Worm (Caenorhabditis elegans) whole organism, L4 larva: ENCODE results near the gene ckk-1.

ENCODE experiments used
- F10B5.3 ChIP-seq: sonication (generic microtip); optimal IDR thresholded peaks from 2 replicates; lab custom pipeline; 2016; ENCODE audit warnings: mild to moderate bottlenecking, missing genetic modification characterization, missing compliant biosample characterization
- F37D6.2 ChIP-seq: sonication (generic microtip); optimal IDR thresholded peaks from 2 replicates; lab custom pipeline; 2016; ENCODE audit warnings: mild to moderate bottlenecking, missing genetic modification characterization, missing compliant biosample characterization
- R02D3.7 ChIP-seq: fragments of 150-350 bp; sonication (generic microtip); optimal IDR thresholded peaks from 3 replicates; lab custom pipeline; 2014; ENCODE audit warnings: missing biosample characterization, missing genetic modification characterization
- T20F7.1 ChIP-seq: fragments of 200-800 bp; sonication (Bioruptor generic); optimal IDR thresholded peaks from 2 replicates; lab custom pipeline; 2018; ENCODE audit warnings: mild to moderate bottlenecking, missing genetic modification characterization, missing compliant biosample characterization
- T26A8.4 ChIP-seq: fragments of 200-800 bp; sonication (Bioruptor generic); IDR thresholded peaks from 2 replicates; pipeline ENCODE4 v1.3.6; 2022; ENCODE audit warnings: missing genetic modification characterization, missing compliant biosample characterization
- Y105C5A.15 ChIP-seq: fragments of 200-800 bp; sonication (Bioruptor generic); IDR thresholded peaks from 2 replicates; pipeline ENCODE4 v1.3.6; 2022; ENCODE audit warnings: missing genetic modification characterization, missing compliant biosample characterization
- Y48G9A.11 ChIP-seq: fragments of 200-800 bp; sonication (Bioruptor generic); IDR thresholded peaks from 2 replicates; pipeline ENCODE4 v1.3.6; 2022; ENCODE audit warnings: missing genetic modification reagents, missing genetic modification characterization, missing compliant biosample characterization
- Y75B8A.6 ChIP-seq: fragments of 200-800 bp; sonication (Bioruptor generic); IDR thresholded peaks from 2 replicates; pipeline ENCODE4 v1.3.6; 2022; ENCODE audit warnings: missing genetic modification reagents, missing genetic modification characterization, missing compliant biosample characterization
- ZK337.2 ChIP-seq: fragments of 200-800 bp; sonication (Bioruptor generic); IDR thresholded peaks from 2 replicates; pipeline ENCODE4 v1.3.6; 2022; ENCODE audit warnings: missing genetic modification reagents, missing genetic modification characterization, missing compliant biosample characterization
- aly-2 ChIP-seq: sonication (generic microtip); optimal IDR thresholded peaks from 2 replicates; lab custom pipeline; 2018; ENCODE audit warnings: missing biosample characterization, missing genetic modification characterization
- ceh-32 ChIP-seq: sonication (generic microtip); optimal IDR thresholded peaks from 2 replicates; lab custom pipeline; 2016; ENCODE audit warnings: mild to moderate bottlenecking, missing genetic modification characterization, missing compliant biosample characterization; ENCODE audit not compliant: poor library complexity
- ceh-82 ChIP-seq: sonication (generic microtip); optimal IDR thresholded peaks from 2 replicates; lab custom pipeline; 2017; ENCODE audit warnings: missing biosample characterization, missing genetic modification characterization
- ctbp-1 ChIP-seq: fragments of 200-800 bp; sonication (Bioruptor generic); IDR thresholded peaks from 2 replicates; pipeline ENCODE4 v1.3.6; 2022; ENCODE audit warnings: missing genetic modification reagents, missing genetic modification characterization, missing compliant biosample characterization
- daf-19 ChIP-seq: fragments of 200-800 bp; sonication (Bioruptor generic); conservative IDR thresholded peaks from 2 replicates; pipeline ENCODE4 v1.3.6; 2022; ENCODE audit warnings: missing genetic modification characterization, missing compliant biosample characterization
- daf-8 ChIP-seq: fragments of 200-800 bp; sonication (Bioruptor generic); IDR thresholded peaks from 2 replicates; pipeline ENCODE4 v1.3.6; 2022; ENCODE audit warnings: missing genetic modification characterization, missing compliant biosample characterization
- fos-1 ChIP-seq: fragments of 150-350 bp; optimal IDR thresholded peaks from 2 replicates; lab custom pipeline; 2014; ENCODE audit warnings: missing biosample characterization, missing genetic modification characterization
- gei-8 ChIP-seq: fragments of 200-800 bp; sonication (Bioruptor generic); optimal IDR thresholded peaks from 2 replicates; lab custom pipeline; 2018; ENCODE audit warnings: mild to moderate bottlenecking, missing genetic modification characterization, missing compliant biosample characterization
- hif-1 ChIP-seq, 2 experiments: sonication (generic microtip); optimal IDR thresholded peaks; 2 replicates each; lab custom pipeline; 2016 to 2017; ENCODE audit warnings: missing compliant biosample characterization in 2 of 2, missing genetic modification characterization in 2 of 2, missing genetic modification reagents in 2 of 2, missing genotype in 2 of 2, mild to moderate bottlenecking in 1 of 2
- hlh-11 ChIP-seq: fragments of 200-800 bp; sonication (Bioruptor generic); optimal IDR thresholded peaks from 2 replicates; lab custom pipeline; 2018; ENCODE audit warnings: mild to moderate bottlenecking, missing genetic modification characterization, missing compliant biosample characterization
- hmg-1.1 ChIP-seq: fragments of 200-800 bp; sonication (Bioruptor generic); IDR thresholded peaks from 2 replicates; pipeline ENCODE4 v1.3.6; 2022; ENCODE audit warnings: missing genetic modification reagents, missing genetic modification characterization, missing compliant biosample characterization
- lim-7 ChIP-seq: fragments of 200-800 bp; sonication (Bioruptor generic); IDR thresholded peaks from 2 replicates; pipeline ENCODE4 v1.3.6; 2022; ENCODE audit warnings: missing genetic modification characterization, missing compliant biosample characterization
- lin-1 ChIP-seq: fragments of 200-800 bp; sonication (Bioruptor generic); IDR thresholded peaks from 2 replicates; pipeline ENCODE4 v1.3.6; 2022; ENCODE audit warnings: missing genetic modification reagents, missing genetic modification characterization, missing compliant biosample characterization
- lin-13 ChIP-seq: fragments of 150-350 bp; optimal IDR thresholded peaks from 2 replicates; lab custom pipeline; 2014; ENCODE audit warnings: missing biosample characterization, missing genetic modification reagents, missing genetic modification characterization
- lin-38 ChIP-seq: fragments of 200-800 bp; sonication (Bioruptor generic); IDR thresholded peaks from 2 replicates; pipeline ENCODE4 v1.3.6; 2022; ENCODE audit warnings: missing genetic modification reagents, missing genetic modification characterization, missing compliant biosample characterization
- lin-39 ChIP-seq: fragments of 150-350 bp; optimal IDR thresholded peaks from 2 replicates; lab custom pipeline; 2014; ENCODE audit warnings: missing biosample characterization, missing genetic modification reagents, missing genetic modification characterization
- lir-3 ChIP-seq: sonication (generic microtip); optimal IDR thresholded peaks from 2 replicates; lab custom pipeline; 2016; ENCODE audit warnings: mild to moderate bottlenecking, missing genetic modification characterization, missing compliant biosample characterization
- madf-9 ChIP-seq: fragments of 200-800 bp; sonication (Bioruptor generic); conservative IDR thresholded peaks from 2 replicates; pipeline ENCODE4 v1.3.6; 2022; ENCODE audit warnings: missing genetic modification reagents, missing genetic modification characterization, missing compliant biosample characterization
- mdl-1 ChIP-seq, 2 experiments: fragments of 150-350 bp in 1 of 2; sonication (generic microtip) in 1 of 2; optimal IDR thresholded peaks; 2 replicates each; lab custom pipeline; 2014 to 2017; ENCODE audit warnings: missing biosample characterization in 2 of 2, missing genetic modification characterization in 2 of 2
- mdt-29 ChIP-seq: fragments of 200-800 bp; sonication (Bioruptor generic); IDR thresholded peaks from 2 replicates; pipeline ENCODE4 v1.3.6; 2022; ENCODE audit warnings: missing genetic modification reagents, missing genetic modification characterization, missing compliant biosample characterization
- mep-1 ChIP-seq: fragments of 150-350 bp; sonication (generic microtip); optimal IDR thresholded peaks from 3 replicates; lab custom pipeline; 2014; ENCODE audit warnings: missing biosample characterization, missing genetic modification characterization
- mes-2 ChIP-seq: sonication (generic microtip); optimal IDR thresholded peaks from 2 replicates; lab custom pipeline; 2016; ENCODE audit warnings: missing genotype, mild to moderate bottlenecking, missing genetic modification characterization, missing compliant biosample characterization; ENCODE audit not compliant: poor library complexity, severe bottlenecking
- mxl-2 ChIP-seq: fragments of 200-800 bp; sonication (Bioruptor generic); conservative IDR thresholded peaks from 2 replicates; pipeline ENCODE4 v1.3.6; 2022; ENCODE audit warnings: missing genetic modification reagents, missing genetic modification characterization, missing compliant biosample characterization
- mxl-3 ChIP-seq: fragments of 200-800 bp; sonication (Bioruptor generic); optimal IDR thresholded peaks from 2 replicates; lab custom pipeline; 2018; ENCODE audit warnings: mild to moderate bottlenecking, missing genetic modification characterization, missing compliant biosample characterization
- nhr-10 ChIP-seq: fragments of 150-350 bp; optimal IDR thresholded peaks from 2 replicates; lab custom pipeline; 2014; ENCODE audit warnings: missing biosample characterization, missing genetic modification characterization
- nhr-102 ChIP-seq: sonication (generic microtip); optimal IDR thresholded peaks from 2 replicates; lab custom pipeline; 2016; ENCODE audit warnings: mild to moderate bottlenecking, missing genetic modification characterization, moderate library complexity, missing compliant biosample characterization
- nhr-237 ChIP-seq: sonication (generic microtip); optimal IDR thresholded peaks from 2 replicates; lab custom pipeline; 2017; ENCODE audit warnings: missing biosample characterization, missing genetic modification characterization
- nhr-25 ChIP-seq: sonication (generic microtip); optimal IDR thresholded peaks from 2 replicates; lab custom pipeline; 2017; ENCODE audit warnings: missing genetic modification characterization, mild to moderate bottlenecking, missing compliant biosample characterization, antibody characterized with exemption, moderate library complexity, borderline replicate concordance; ENCODE audit not compliant: insufficient read depth
- nhr-42 ChIP-seq: fragments of 200-800 bp; sonication (Bioruptor generic); IDR thresholded peaks from 2 replicates; pipeline ENCODE4 v1.3.6; 2022; ENCODE audit warnings: missing genetic modification characterization, missing compliant biosample characterization
- nhr-76 ChIP-seq: fragments of 150-350 bp; optimal IDR thresholded peaks from 2 replicates; lab custom pipeline; 2014; ENCODE audit warnings: missing biosample characterization, missing genetic modification characterization
- pha-4 ChIP-seq, 2 experiments: fragments of 150-350 bp in 1 of 2; fragments of 200-800 bp in 1 of 2; sonication (Bioruptor generic) in 1 of 2; IDR thresholded peaks in 1 of 2; optimal IDR thresholded peaks in 1 of 2; 2 replicates each; pipeline versions ENCODE4 v1.3.6 to Lab custom; 2014 to 2022; ENCODE audit warnings: missing genetic modification characterization in 2 of 2, missing genetic modification reagents in 2 of 2, missing biosample characterization in 1 of 2, missing compliant biosample characterization in 1 of 2
- rbr-2 ChIP-seq: sonication (generic microtip); optimal IDR thresholded peaks from 2 replicates; lab custom pipeline; 2016; ENCODE audit warnings: missing genotype, missing genetic modification characterization, missing compliant biosample characterization
- sdz-12 ChIP-seq: fragments of 200-800 bp; sonication (Bioruptor generic); optimal IDR thresholded peaks from 2 replicates; lab custom pipeline; 2018; ENCODE audit warnings: mild to moderate bottlenecking, missing genetic modification characterization, missing compliant biosample characterization
- set-16 ChIP-seq: fragments of 200-800 bp; sonication (Bioruptor generic); IDR thresholded peaks from 2 replicates; pipeline ENCODE4 v1.3.6; 2022; ENCODE audit warnings: missing genetic modification reagents, missing genetic modification characterization, missing compliant biosample characterization
- skn-1 ChIP-seq: fragments of 150-350 bp; optimal IDR thresholded peaks from 2 replicates; lab custom pipeline; 2014; ENCODE audit warnings: missing biosample characterization, missing genetic modification characterization
- snpc-4 ChIP-seq: fragments of 150-350 bp; optimal IDR thresholded peaks from 2 replicates; lab custom pipeline; 2014; ENCODE audit warnings: missing biosample characterization, missing genetic modification characterization
- tag-97 ChIP-seq: fragments of 200-800 bp; sonication (Bioruptor generic); IDR thresholded peaks from 2 replicates; pipeline ENCODE4 v1.3.6; 2022; ENCODE audit warnings: missing genetic modification characterization, missing compliant biosample characterization
- unc-39 ChIP-seq: sonication (generic microtip); optimal IDR thresholded peaks from 2 replicates; lab custom pipeline; 2017; ENCODE audit warnings: missing biosample characterization, missing genetic modification characterization
- unc-62 ChIP-seq, 3 experiments: fragments of 150-350 bp in 1 of 3; sonication (generic microtip); optimal IDR thresholded peaks in 2 of 3; peaks in 1 of 3; 1 replicate in 1 of 3; 2 replicates in 2 of 3; lab custom pipeline; 2014 to 2017; ENCODE audit warnings: missing biosample characterization in 3 of 3, missing genetic modification characterization in 3 of 3, missing genetic modification reagents in 3 of 3, missing genotype in 1 of 3
- zag-1 ChIP-seq: fragments of 150-350 bp; optimal IDR thresholded peaks from 2 replicates; lab custom pipeline; 2014; ENCODE audit warnings: missing biosample characterization, missing genetic modification characterization
- zip-2 ChIP-seq: fragments of 150-350 bp; optimal IDR thresholded peaks from 2 replicates; lab custom pipeline; 2014; ENCODE audit warnings: missing biosample characterization, missing genetic modification characterization

Gene ckk-1

ce11 chrIII:5678935-5679334, 43.7 kb downstream of the ckk-1 start, which contains the start of the genes ska-3 and rps-12 (continued):
- peak; percentile 55 for TF ChIP-seq fos-1 (tag; lab: Kevin White, UChicago)
- peak; percentile 94 for TF ChIP-seq pha-4 (GFP tag; IDR thresholded peaks at IDR 0.05; lab: Robert Waterston, UW)
- peak; percentile 99 for TF ChIP-seq pha-4 (tag; optimal IDR thresholded peaks at IDR 0.05; lab: Kevin White, UChicago)
- peak; percentile 75; the same call in 1 of the 2 replicates for TF ChIP-seq ZK337.2 (GFP tag; lab: Robert Waterston, UW)
- peak; percentile 97 for TF ChIP-seq lin-13 (GFP tag; lab: Kevin White, UChicago)
- TF ChIP-seq aly-2 (tag; lab: Kevin White, UChicago): no peak
- TF ChIP-seq lin-39 (tag; lab: Kevin White, UChicago): no peak
- TF ChIP-seq unc-62 (GFP tag; optimal IDR thresholded peaks at IDR 0.05 in 1 of 2; lab: Kevin White, UChicago): peak in 1 of 2 experiments; percentile 100
- no peak for TF ChIP-seq unc-62 (tag; optimal IDR thresholded peaks at IDR 0.05; lab: Kevin White, UChicago)
- peak; percentile 98 for TF ChIP-seq rbr-2 (tag; lab: Kevin White, UChicago)
- TF ChIP-seq T20F7.1 (GFP tag; lab: Kevin White, UChicago): no peak
- peak; percentile 98 for TF ChIP-seq R02D3.7 (tag; lab: Kevin White, UChicago)
- TF ChIP-seq mxl-3 (GFP tag; lab: Kevin White, UChicago): peak; percentile 80
- peak; percentile 73 for TF ChIP-seq ceh-32 (tag; lab: Kevin White, UChicago)
- TF ChIP-seq skn-1 (tag; lab: Kevin White, UChicago): no peak
- no peak for TF ChIP-seq Y105C5A.15 (GFP tag; lab: Robert Waterston, UW)
- peak; percentile 58 for TF ChIP-seq snpc-4
- peak; percentile 88 for TF ChIP-seq Y48G9A.11 (GFP tag; lab: Robert Waterston, UW)
- TF ChIP-seq tag-97 (GFP tag; lab: Robert Waterston, UW): no peak
- peak; percentile 69 for TF ChIP-seq mxl-2
- TF ChIP-seq lin-38: peak; percentile 100
- TF ChIP-seq ceh-82 (tag; lab: Kevin White, UChicago): no peak
- peak; percentile 78 for TF ChIP-seq lin-1 (GFP tag; lab: Robert Waterston, UW)
- peak; percentile 95 for TF ChIP-seq hlh-11 (tag; lab: Kevin White, UChicago)
- TF ChIP-seq ctbp-1 (GFP tag; lab: Robert Waterston, UW): peak; percentile 95
- peak; percentile 93 for TF ChIP-seq madf-9 (GFP tag; lab: Robert Waterston, UW)
- peak; percentile 99 for TF ChIP-seq mep-1 (tag; lab: Kevin White, UChicago)
- TF ChIP-seq gei-8: peak; percentile 63
- TF ChIP-seq mdt-29 (GFP tag; lab: Robert Waterston, UW): peak; percentile 90
- TF ChIP-seq nhr-42 (GFP tag; lab: Robert Waterston, UW): peak; percentile 96
- peak; percentile 98 for TF ChIP-seq mes-2 (tag; lab: Kevin White, UChicago)
- peak; percentile 23; the same call in 1 of the 2 replicates for TF ChIP-seq set-16 (GFP tag; lab: Robert Waterston, UW)
- peak; percentile 67 for TF ChIP-seq nhr-237 (tag; lab: Kevin White, UChicago)
- peak; percentile 88 for TF ChIP-seq zip-2 (tag; lab: Kevin White, UChicago)
- peak; percentile 90 to 97 for TF ChIP-seq mdl-1 (tag; optimal IDR thresholded peaks at IDR 0.05; lab: Kevin White, UChicago)
- TF ChIP-seq F10B5.3 (tag; lab: Kevin White, UChicago): peak; percentile 72
- TF ChIP-seq nhr-76: peak; percentile 75
- TF ChIP-seq F37D6.2: peak; percentile 93
- TF ChIP-seq Y75B8A.6 (GFP tag; lab: Robert Waterston, UW): peak; percentile 88
- peak; percentile 79; the same call in 1 of the 2 replicates for TF ChIP-seq daf-19 (GFP tag; lab: Robert Waterston, UW)
- TF ChIP-seq hif-1 (tag; optimal IDR thresholded peaks at IDR 0.05; lab: Kevin White, UChicago): peak; percentile 49 to 92
- TF ChIP-seq unc-39: no peak
- peak; percentile 97 for TF ChIP-seq T26A8.4
- 0 out of 2 replicates have a peak, but pooled peaks have one; percentile 4 for TF ChIP-seq lim-7
- peak; percentile 97 for TF ChIP-seq nhr-25 (tag; lab: Kevin White, UChicago)
- peak; percentile 65 for TF ChIP-seq nhr-10
- peak; percentile 98 for TF ChIP-seq hmg-1.1 (GFP tag; lab: Robert Waterston, UW)
- TF ChIP-seq daf-8 (GFP tag; lab: Robert Waterston, UW): no peak
- TF ChIP-seq zag-1 (tag; lab: Kevin White, UChicago): peak; percentile 86
- TF ChIP-seq nhr-102: peak; percentile 96
- peak; percentile 11 for TF ChIP-seq sdz-12
- TF ChIP-seq lir-3: peak; percentile 29
